Fruit fly (Drosophila melanogaster): Measurements from ENCODE around the gene CG13771.
A peak's percentile ranks its signal among the peaks of the same experiment; 100 is the strongest.

The CG13771 gene

dm6 chr2L:6649085-6649754, 14.2 kb downstream of the CG13771 start, which contains the start of the genes CG31635 and Tango1:
Gene CG31635, minus strand, starts transcription at chr2L:6649114.
Gene Tango1, plus strand, starts transcription at chr2L:6649388.
- TF ChIP-seq Pif1A (GFP tag; optimal IDR thresholded peaks at IDR 0.05) (no peak), Ets98B (GFP tag; IDR thresholded peaks at IDR 0.05) (peak; percentile 36; the same call in 1 of the 2 replicates)

dm6 chr2L:6648163-6648628, 15.2 kb downstream of the CG13771 start:
- TF ChIP-seq CG9948 (tag; optimal IDR thresholded peaks at IDR 0.05) (peak; percentile 92), CG17806 (tag; optimal IDR thresholded peaks at IDR 0.05) (peak; percentile 90), CG13204 (GFP tag; optimal IDR thresholded peaks at IDR 0.05) (no peak), D1 (tag; optimal IDR thresholded peaks at IDR 0.05) (no peak), rn (GFP tag; IDR thresholded peaks at IDR 0.05) (peak; percentile 90), gl (tag; optimal IDR thresholded peaks at IDR 0.05) (peak; percentile 77), fd96Ca (GFP tag; IDR thresholded peaks at IDR 0.05) (peak; percentile 91), Snoo (tag; optimal IDR thresholded peaks at IDR 0.05) (peak; percentile 91), CG10348 (GFP tag; IDR thresholded peaks at IDR 0.05) (peak; percentile 78), Pif1B (GFP tag; optimal IDR thresholded peaks at IDR 0.05) (peak; percentile 86), CG32121 (GFP tag; IDR thresholded peaks at IDR 0.05) (peak; percentile 95), Ets98B (GFP tag; IDR thresholded peaks at IDR 0.05) (peak; percentile 90), CG14655 (GFP tag; optimal IDR thresholded peaks at IDR 0.05) (peak; percentile 97), CG34367 (tag; optimal IDR thresholded peaks at IDR 0.05) (peak; percentile 93), CG12605 (GFP tag; IDR thresholded peaks at IDR 0.05) (peak; percentile 88), CG8301 (tag; optimal IDR thresholded peaks at IDR 0.05) (peak; percentile 96), EcR (GFP tag; optimal IDR thresholded peaks at IDR 0.05) (no peak), CG8159 (tag; optimal IDR thresholded peaks at IDR 0.05) (peak; percentile 92), CG4496 (GFP tag; IDR thresholded peaks at IDR 0.05) (peak; percentile 95), Pif1A (GFP tag; optimal IDR thresholded peaks at IDR 0.05) (no peak), CG15710 (tag; optimal IDR thresholded peaks at IDR 0.05) (peak; percentile 93)

- TF ChIP-seq CG14655 (GFP tag; optimal IDR thresholded peaks at IDR 0.05) (peak; percentile 95), CG8301 (tag; optimal IDR thresholded peaks at IDR 0.05) (peak; percentile 96), D1 (tag; optimal IDR thresholded peaks at IDR 0.05) (peak; percentile 68), Pif1B (GFP tag; optimal IDR thresholded peaks at IDR 0.05) (peak; percentile 94), gl (tag; optimal IDR thresholded peaks at IDR 0.05) (peak; percentile 82), CG4496 (GFP tag; IDR thresholded peaks at IDR 0.05) (peak; percentile 98), Pif1A (GFP tag; optimal IDR thresholded peaks at IDR 0.05) (peak; percentile 97), fd96Ca (GFP tag; IDR thresholded peaks at IDR 0.05) (peak; percentile 96), CG10348 (GFP tag; IDR thresholded peaks at IDR 0.05) (peak; percentile 88), CG13204 (GFP tag; optimal IDR thresholded peaks at IDR 0.05) (peak; percentile 73), Ets98B (GFP tag; IDR thresholded peaks at IDR 0.05) (peak; percentile 97), CG32121 (GFP tag; IDR thresholded peaks at IDR 0.05) (peak; percentile 98), EcR (GFP tag; optimal IDR thresholded peaks at IDR 0.05) (peak; percentile 3), Snoo (tag; optimal IDR thresholded peaks at IDR 0.05) (peak; percentile 90), CG34367 (tag; optimal IDR thresholded peaks at IDR 0.05) (peak; percentile 82), CG12605 (GFP tag; IDR thresholded peaks at IDR 0.05) (peak; percentile 96), CG9948 (tag; optimal IDR thresholded peaks at IDR 0.05) (peak; percentile 91), CG17806 (tag; optimal IDR thresholded peaks at IDR 0.05) (peak; percentile 90), rn (GFP tag; IDR thresholded peaks at IDR 0.05) (peak; percentile 92), CG8159 (tag; optimal IDR thresholded peaks at IDR 0.05) (peak; percentile 89), CG15710 (tag; optimal IDR thresholded peaks at IDR 0.05) (peak; percentile 82)
Measured at dm6 chr2L:6647103-6647711, 16.2 kb downstream of the CG13771 start.

- TF ChIP-seq CG17806 (tag; optimal IDR thresholded peaks at IDR 0.05) (no peak), EcR (GFP tag; optimal IDR thresholded peaks at IDR 0.05) (peak; percentile 28), D1 (tag; optimal IDR thresholded peaks at IDR 0.05) (no peak), CG13204 (GFP tag; optimal IDR thresholded peaks at IDR 0.05) (no peak), CG14655 (GFP tag; optimal IDR thresholded peaks at IDR 0.05) (no peak), fd96Ca (GFP tag; IDR thresholded peaks at IDR 0.05) (0 out of 3 replicates have a peak, but pooled peaks have one; percentile 38), CG10348 (GFP tag; IDR thresholded peaks at IDR 0.05) (no peak), CG4496 (GFP tag; IDR thresholded peaks at IDR 0.05) (peak; percentile 34; the same call in 1 of the 3 replicates), gl (tag; optimal IDR thresholded peaks at IDR 0.05) (peak; percentile 58), CG8301 (tag; optimal IDR thresholded peaks at IDR 0.05) (no peak), rn (GFP tag; IDR thresholded peaks at IDR 0.05) (no peak), Pif1A (GFP tag; optimal IDR thresholded peaks at IDR 0.05) (no peak), CG8159 (tag; optimal IDR thresholded peaks at IDR 0.05) (no peak), CG15710 (tag; optimal IDR thresholded peaks at IDR 0.05) (no peak), CG12605 (GFP tag; IDR thresholded peaks at IDR 0.05) (0 out of 2 replicates have a peak, but pooled peaks have one; percentile 11), CG32121 (GFP tag; IDR thresholded peaks at IDR 0.05) (no peak), Pif1B (GFP tag; optimal IDR thresholded peaks at IDR 0.05) (peak; percentile 17)
Measured at dm6 chr2L:6644421-6645059, 18.9 kb downstream of the CG13771 start.

- no peak for TF ChIP-seq gl (tag; optimal IDR thresholded peaks at IDR 0.05)
- TF ChIP-seq Pif1B (GFP tag; optimal IDR thresholded peaks at IDR 0.05): no peak
- no peak for TF ChIP-seq CG12605 (GFP tag; IDR thresholded peaks at IDR 0.05)
- TF ChIP-seq CG14655 (GFP tag; optimal IDR thresholded peaks at IDR 0.05): no peak
- no peak for TF ChIP-seq CG9948 (tag; optimal IDR thresholded peaks at IDR 0.05)
- TF ChIP-seq CG8159 (tag; optimal IDR thresholded peaks at IDR 0.05): no peak
- TF ChIP-seq CG15710 (tag; optimal IDR thresholded peaks at IDR 0.05): no peak
- TF ChIP-seq CG17806 (tag; optimal IDR thresholded peaks at IDR 0.05): no peak
- TF ChIP-seq Ets98B (GFP tag; IDR thresholded peaks at IDR 0.05): no peak
- no peak for TF ChIP-seq CG8301 (tag; optimal IDR thresholded peaks at IDR 0.05)
- TF ChIP-seq CG4496 (GFP tag; IDR thresholded peaks at IDR 0.05): no peak
- no peak for TF ChIP-seq rn (GFP tag; IDR thresholded peaks at IDR 0.05)
- TF ChIP-seq D1 (tag; optimal IDR thresholded peaks at IDR 0.05): no peak
- TF ChIP-seq fd96Ca (GFP tag; IDR thresholded peaks at IDR 0.05): no peak
- no peak for TF ChIP-seq CG32121 (GFP tag; IDR thresholded peaks at IDR 0.05)
- TF ChIP-seq EcR (GFP tag; optimal IDR thresholded peaks at IDR 0.05): no peak
Measured at dm6 chr2L:6643218-6643756, 20.1 kb downstream of the CG13771 start.

Data from whole organism, pupa.